Fruit fly (Drosophila melanogaster) whole organism, wandering third instar larva: ENCODE measurements around the gene COX5BL.

Source experiments
- CG9705 ChIP-seq: fragments of 200-800 bp; sonication (Bioruptor generic); optimal IDR thresholded peaks from 2 replicates; lab custom pipeline; 2018; ENCODE audit warnings: missing biosample characterization, mild to moderate bottlenecking, missing genetic modification characterization
- CrebA ChIP-seq: fragments of 200-800 bp; sonication (Bioruptor generic); optimal IDR thresholded peaks from 2 replicates; lab custom pipeline; 2016; ENCODE audit warnings: missing biosample characterization, mild to moderate bottlenecking, missing genetic modification characterization, borderline replicate concordance
- Dfd ChIP-seq: fragments of >200 bp; optimal IDR thresholded peaks from 2 replicates; lab custom pipeline; 2017; ENCODE audit warnings: missing biosample characterization, missing genetic modification characterization
- Dif ChIP-seq: fragments of 200-275, 200-300 bp; sonication (Bioruptor generic); optimal IDR thresholded peaks from 2 replicates; lab custom pipeline; 2018; ENCODE audit warnings: missing biosample characterization, missing genetic modification characterization; ENCODE audit not compliant: partially characterized antibody
- GATAd ChIP-seq: sonication (Bioruptor generic); optimal IDR thresholded peaks from 2 replicates; lab custom pipeline; 2016; ENCODE audit warnings: missing biosample characterization, missing genetic modification characterization
- HLH106 ChIP-seq: fragments of 200-800 bp; optimal IDR thresholded peaks from 3 replicates; lab custom pipeline; 2019; ENCODE audit warnings: missing biosample characterization, mild to moderate bottlenecking, missing genetic modification characterization, moderate library complexity
- Hnf4 ChIP-seq: fragments of 200-800 bp; sonication (Bioruptor generic); optimal IDR thresholded peaks from 2 replicates; lab custom pipeline; 2016; ENCODE audit warnings: missing biosample characterization, mild to moderate bottlenecking, missing genetic modification characterization
- Hr78 ChIP-seq: fragments of >200 bp; optimal IDR thresholded peaks from 2 replicates; lab custom pipeline; 2017; ENCODE audit warnings: missing biosample characterization, missing genetic modification characterization
- Mio ChIP-seq: sonication (Bioruptor generic); optimal IDR thresholded peaks from 2 replicates; lab custom pipeline; 2016; ENCODE audit warnings: missing biosample characterization, missing genetic modification characterization
- Myc ChIP-seq: fragments of >200 bp; optimal IDR thresholded peaks from 2 replicates; lab custom pipeline; 2017
- N ChIP-seq: fragments of >200 bp; optimal IDR thresholded peaks from 2 replicates; lab custom pipeline; 2018; ENCODE audit warnings: missing biosample characterization, missing external identifiers, missing genetic modification characterization
- Rel ChIP-seq, 2 experiments: fragments of 200-800 bp; sonication (Bioruptor generic) in 1 of 2; optimal IDR thresholded peaks; 2 replicates in 1 of 2; 3 replicates in 1 of 2; lab custom pipeline; 2016 to 2019; ENCODE audit warnings: mild to moderate bottlenecking in 2 of 2, missing biosample characterization in 2 of 2, missing genetic modification characterization in 2 of 2, moderate library complexity in 1 of 2
- Sp1 ChIP-seq: fragments of 200-800 bp; sonication (Bioruptor generic); optimal IDR thresholded peaks from 3 replicates; lab custom pipeline; 2019; ENCODE audit warnings: missing biosample characterization, mild to moderate bottlenecking, missing genetic modification characterization, moderate library complexity
- Vsx2 ChIP-seq: fragments of 200-300, 225-300 bp; sonication (Bioruptor generic); optimal IDR thresholded peaks from 2 replicates; lab custom pipeline; 2018; ENCODE audit warnings: missing biosample characterization, missing genetic modification characterization; ENCODE audit not compliant: partially characterized antibody
- br ChIP-seq: fragments of 200-800 bp; sonication (Bioruptor generic); optimal IDR thresholded peaks from 2 replicates; lab custom pipeline; 2016; ENCODE audit warnings: missing biosample characterization, missing genetic modification characterization
- brk ChIP-seq: fragments of 200-800 bp; sonication (Bioruptor generic); optimal IDR thresholded peaks from 2 replicates; lab custom pipeline; 2016; ENCODE audit warnings: missing biosample characterization, mild to moderate bottlenecking, missing genetic modification characterization
- dmrt93B ChIP-seq: fragments of 200-800 bp; sonication (Bioruptor generic); optimal IDR thresholded peaks from 2 replicates; lab custom pipeline; 2018; ENCODE audit warnings: missing biosample characterization, mild to moderate bottlenecking, missing genetic modification characterization
- dsf ChIP-seq: sonication (Bioruptor generic); optimal IDR thresholded peaks from 2 replicates; lab custom pipeline; 2016; ENCODE audit warnings: missing biosample characterization, missing genetic modification characterization, borderline replicate concordance
- ey ChIP-seq: fragments of 200-800 bp; sonication (Bioruptor generic); optimal IDR thresholded peaks from 2 replicates; lab custom pipeline; 2016; ENCODE audit warnings: missing biosample characterization, missing genetic modification characterization
- foxo ChIP-seq, 2 experiments: fragments of 200-800 bp; sonication (Bioruptor generic); optimal IDR thresholded peaks; 2 replicates in 1 of 2; 3 replicates in 1 of 2; lab custom pipeline; 2016 to 2017; ENCODE audit warnings: missing biosample characterization in 2 of 2, missing genetic modification characterization in 2 of 2
- fru ChIP-seq: fragments of 200-800 bp; sonication (Bioruptor generic); optimal IDR thresholded peaks from 3 replicates; lab custom pipeline; 2016; ENCODE audit warnings: missing biosample characterization, mild to moderate bottlenecking, missing genetic modification characterization
- h ChIP-seq: fragments of 200-800 bp; sonication (Bioruptor generic); optimal IDR thresholded peaks from 3 replicates; lab custom pipeline; 2016; ENCODE audit warnings: missing biosample characterization, mild to moderate bottlenecking, missing genetic modification characterization
- jim ChIP-seq: fragments of 175-275, 200-325 bp; sonication (Bioruptor generic); optimal IDR thresholded peaks from 2 replicates; lab custom pipeline; 2016; ENCODE audit warnings: missing biosample characterization, mild to moderate bottlenecking, missing genetic modification characterization
- pan ChIP-seq: fragments of >200 bp; optimal IDR thresholded peaks from 2 replicates; lab custom pipeline; 2017
- psq ChIP-seq: fragments of 200-800 bp; sonication (Bioruptor generic); optimal IDR thresholded peaks from 3 replicates; lab custom pipeline; 2017; ENCODE audit warnings: missing biosample characterization, mild to moderate bottlenecking, missing genetic modification characterization, moderate library complexity
- rgr ChIP-seq: fragments of 200-800 bp; sonication (Bioruptor generic); optimal IDR thresholded peaks from 3 replicates; lab custom pipeline; 2016; ENCODE audit warnings: missing biosample characterization, mild to moderate bottlenecking, missing genetic modification characterization
- sage ChIP-seq: fragments of 200-800 bp; sonication (Bioruptor generic); optimal IDR thresholded peaks from 2 replicates; lab custom pipeline; 2016; ENCODE audit warnings: missing biosample characterization, mild to moderate bottlenecking, missing genetic modification characterization
- sv ChIP-seq: fragments of 200-800 bp; sonication (Bioruptor generic); optimal IDR thresholded peaks from 3 replicates; lab custom pipeline; 2016; ENCODE audit warnings: missing biosample characterization, missing genetic modification characterization
- tai ChIP-seq: sonication (Bioruptor generic); optimal IDR thresholded peaks from 2 replicates; lab custom pipeline; 2016; ENCODE audit warnings: missing biosample characterization, missing genetic modification characterization
- usp ChIP-seq: fragments of >200 bp; optimal IDR thresholded peaks from 2 replicates; lab custom pipeline; 2017; ENCODE audit warnings: missing biosample characterization, missing genetic modification characterization

The COX5BL gene

dm6 chr2L:6530952-6531512 is 28.2 kb upstream of the COX5BL start:
- TF ChIP-seq ey (GFP tag; lab: Kevin White, UChicago) (no peak), br (GFP tag; lab: Kevin White, UChicago) (no peak), Hr78 (no peak), HLH106 (tag; lab: Kevin White, UChicago) (no peak), Mio (GFP tag; lab: Kevin White, UChicago) (no peak), tai (GFP tag; lab: Kevin White, UChicago) (no peak), Myc (no peak), Sp1 (GFP tag; lab: Kevin White, UChicago) (no peak), foxo (GFP tag; optimal IDR thresholded peaks at IDR 0.05; lab: Kevin White, UChicago) (no peak), jim (GFP tag; lab: Kevin White, UChicago) (no peak), h (GFP tag; lab: Kevin White, UChicago) (no peak), dmrt93B (no peak), CG9705 (GFP tag; lab: Kevin White, UChicago) (no peak), rgr (GFP tag; lab: Kevin White, UChicago) (no peak), usp (GFP tag; lab: Kevin White, UChicago) (no peak), pan (lab: Kevin White, UChicago) (no peak)
- TF ChIP-seq, all 38 proteins: peak for 0

- TF ChIP-seq dsf (GFP tag; lab: Kevin White, UChicago) (no peak), h (GFP tag; lab: Kevin White, UChicago) (no peak), usp (GFP tag; lab: Kevin White, UChicago) (no peak), sage (GFP tag; lab: Kevin White, UChicago) (no peak), Vsx2 (GFP tag; lab: Kevin White, UChicago) (no peak), N (GFP tag; lab: Kevin White, UChicago) (no peak), jim (GFP tag; lab: Kevin White, UChicago) (no peak), GATAd (no peak), Hr78 (no peak)
Observed at dm6 chr2L:6531985-6532699, 27.1 kb upstream of the COX5BL start.

- TF ChIP-seq ey (GFP tag; lab: Kevin White, UChicago) (no peak), brk (GFP tag; lab: Kevin White, UChicago) (no peak), sv (no peak)
Observed at dm6 chr2L:6532977-6533376, 26.3 kb upstream of the COX5BL start.

dm6 chr2L:6533719-6534118 is 25.5 kb upstream of the COX5BL start:
- no peak for TF ChIP-seq br (GFP tag; lab: Kevin White, UChicago)
- no peak for TF ChIP-seq CrebA
- no peak for TF ChIP-seq fru (GFP tag; lab: Kevin White, UChicago)
- no peak for TF ChIP-seq Dif
- TF ChIP-seq psq = no peak
- TF ChIP-seq Rel (GFP tag; optimal IDR thresholded peaks at IDR 0.05; lab: Kevin White, UChicago) = no peak
- TF ChIP-seq Rel (tag; optimal IDR thresholded peaks at IDR 0.05; lab: Kevin White, UChicago) = no peak
- no peak for TF ChIP-seq Mio (GFP tag; lab: Kevin White, UChicago)
- TF ChIP-seq Dfd = no peak
- TF ChIP-seq usp (GFP tag; lab: Kevin White, UChicago) = no peak
- TF ChIP-seq N (GFP tag; lab: Kevin White, UChicago) = no peak
- TF ChIP-seq dmrt93B = no peak
- no peak for TF ChIP-seq Hnf4

- TF ChIP-seq Rel (GFP tag; optimal IDR thresholded peaks at IDR 0.05; lab: Kevin White, UChicago) (no peak), Rel (tag; optimal IDR thresholded peaks at IDR 0.05; lab: Kevin White, UChicago) (no peak), Dfd (peak; percentile 84)
Observed at dm6 chr2L:6534125-6534815, 25.0 kb upstream of the COX5BL start.
